Worm (Caenorhabditis elegans): Measurements from ENCODE around the gene metr-1.

ce11 chrII:10947317-10947716, 21.0 kb downstream of the metr-1 start, which contains the start of the genes tceb-3 and gskl-1:
- no peak for TF ChIP-seq egl-13 (tag; optimal IDR thresholded peaks at IDR 0.05)
- no peak for TF ChIP-seq nhr-84 (tag; optimal IDR thresholded peaks at IDR 0.05)
- no peak for TF ChIP-seq ztf-11 (tag; optimal IDR thresholded peaks at IDR 0.05)
- no peak for TF ChIP-seq sox-4 (tag; optimal IDR thresholded peaks at IDR 0.05)
- TF ChIP-seq zip-4 (GFP tag; optimal IDR thresholded peaks at IDR 0.05), result no peak
- no peak for TF ChIP-seq ama-1 (optimal IDR thresholded peaks at IDR 0.05)
- TF ChIP-seq tlp-1 (tag; optimal IDR thresholded peaks at IDR 0.05), result no peak
- no peak for TF ChIP-seq pax-3 (tag; optimal IDR thresholded peaks at IDR 0.05)
- no peak for TF ChIP-seq nhr-47 (tag; optimal IDR thresholded peaks at IDR 0.05)
- TF ChIP-seq vab-15 (tag; optimal IDR thresholded peaks at IDR 0.05), result no peak
- no peak for TF ChIP-seq fkh-10 (GFP tag; optimal IDR thresholded peaks at IDR 0.05)
- no peak for TF ChIP-seq nhr-85 (tag)
- TF ChIP-seq egl-27 (tag; optimal IDR thresholded peaks at IDR 0.05), result no peak

Data from whole organism, L1 larva.